Worm (Caenorhabditis elegans) whole organism, L4 larva: ENCODE data around the gene agt-2.

ENCODE experiments used
- F26F4.8 ChIP-seq: fragments of 200-800 bp; sonication (Bioruptor generic); conservative IDR thresholded peaks from 2 replicates; pipeline ENCODE4 v1.3.6; 2022; ENCODE audit warnings: missing genetic modification characterization, missing compliant biosample characterization
- F44E2.7 ChIP-seq: fragments of 200-800 bp; sonication (Bioruptor generic); IDR thresholded peaks from 2 replicates; pipeline ENCODE4 v2.1.2; 2022; ENCODE audit warnings: missing genetic modification characterization, missing compliant biosample characterization
- F49E8.2 ChIP-seq: sonication (generic microtip); optimal IDR thresholded peaks from 2 replicates; lab custom pipeline; 2016; ENCODE audit warnings: missing compliant biosample characterization, mild to moderate bottlenecking, missing genetic modification characterization, borderline replicate concordance
- T20F7.1 ChIP-seq: fragments of 200-800 bp; sonication (Bioruptor generic); optimal IDR thresholded peaks from 2 replicates; lab custom pipeline; 2018; ENCODE audit warnings: mild to moderate bottlenecking, missing genetic modification characterization, missing compliant biosample characterization
- T26A8.4 ChIP-seq: fragments of 200-800 bp; sonication (Bioruptor generic); IDR thresholded peaks from 2 replicates; pipeline ENCODE4 v1.3.6; 2022; ENCODE audit warnings: missing genetic modification characterization, missing compliant biosample characterization
- Y105C5A.15 ChIP-seq: fragments of 200-800 bp; sonication (Bioruptor generic); IDR thresholded peaks from 2 replicates; pipeline ENCODE4 v1.3.6; 2022; ENCODE audit warnings: missing genetic modification characterization, missing compliant biosample characterization
- Y48G9A.11 ChIP-seq: fragments of 200-800 bp; sonication (Bioruptor generic); IDR thresholded peaks from 2 replicates; pipeline ENCODE4 v1.3.6; 2022; ENCODE audit warnings: missing genetic modification reagents, missing genetic modification characterization, missing compliant biosample characterization
- Y75B8A.6 ChIP-seq: fragments of 200-800 bp; sonication (Bioruptor generic); IDR thresholded peaks from 2 replicates; pipeline ENCODE4 v1.3.6; 2022; ENCODE audit warnings: missing genetic modification reagents, missing genetic modification characterization, missing compliant biosample characterization
- aha-1 ChIP-seq: fragments of 150-350 bp; peaks from one replicate; lab custom pipeline; 2014; ENCODE audit warnings: missing biosample characterization, missing genetic modification characterization
- aly-2 ChIP-seq: sonication (generic microtip); optimal IDR thresholded peaks from 2 replicates; lab custom pipeline; 2018; ENCODE audit warnings: missing biosample characterization, missing genetic modification characterization
- arid-1 ChIP-seq: fragments of 200-800 bp; sonication (Bioruptor generic); conservative IDR thresholded peaks from 2 replicates; pipeline ENCODE4 v1.3.6; 2022; ENCODE audit warnings: missing genetic modification reagents, missing genetic modification characterization, missing compliant biosample characterization
- ceh-20 ChIP-seq: fragments of 200-800 bp; sonication (Bioruptor generic); IDR thresholded peaks from 2 replicates; pipeline ENCODE4 v1.3.6; 2022; ENCODE audit warnings: missing genetic modification reagents, missing genetic modification characterization, missing compliant biosample characterization
- ceh-28 ChIP-seq: fragments of 150-350 bp; optimal IDR thresholded peaks from 2 replicates; lab custom pipeline; 2014; ENCODE audit warnings: missing biosample characterization, missing genetic modification reagents, missing genetic modification characterization
- ceh-82 ChIP-seq: sonication (generic microtip); optimal IDR thresholded peaks from 2 replicates; lab custom pipeline; 2017; ENCODE audit warnings: missing biosample characterization, missing genetic modification characterization
- daf-16 ChIP-seq, 3 experiments: sonication (generic microtip); optimal IDR thresholded peaks; 2 replicates each; lab custom pipeline; 2016 to 2017; ENCODE audit warnings: missing genetic modification characterization in 3 of 3, missing genetic modification reagents in 3 of 3, mild to moderate bottlenecking in 2 of 3, missing compliant biosample characterization in 2 of 3, missing biosample characterization in 1 of 3, moderate library complexity in 1 of 3
- dpl-1 ChIP-seq: fragments of 150-350 bp; optimal IDR thresholded peaks from 2 replicates; lab custom pipeline; 2014; ENCODE audit warnings: missing biosample characterization, missing genetic modification reagents, missing genetic modification characterization
- duxl-1 ChIP-seq: sonication (generic microtip); optimal IDR thresholded peaks from 2 replicates; lab custom pipeline; 2016; ENCODE audit warnings: mild to moderate bottlenecking, missing genetic modification characterization, moderate library complexity, missing compliant biosample characterization; ENCODE audit not compliant: poor library complexity
- dve-1 ChIP-seq: sonication (generic microtip); optimal IDR thresholded peaks from 2 replicates; lab custom pipeline; 2017; ENCODE audit warnings: antibody characterized with exemption, mild to moderate bottlenecking, missing genetic modification characterization, missing compliant biosample characterization; ENCODE audit not compliant: insufficient read depth
- fkh-10 ChIP-seq: fragments of 150-350 bp; optimal IDR thresholded peaks from 2 replicates; lab custom pipeline; 2014; ENCODE audit warnings: missing biosample characterization, missing genetic modification reagents, missing genetic modification characterization
- hmg-1.1 ChIP-seq: fragments of 200-800 bp; sonication (Bioruptor generic); IDR thresholded peaks from 2 replicates; pipeline ENCODE4 v1.3.6; 2022; ENCODE audit warnings: missing genetic modification reagents, missing genetic modification characterization, missing compliant biosample characterization
- lin-15B ChIP-seq: fragments of 150-350 bp; sonication (generic microtip); optimal IDR thresholded peaks from 3 replicates; lab custom pipeline; 2014; ENCODE audit warnings: missing biosample characterization, missing genetic modification characterization
- lin-38 ChIP-seq: fragments of 200-800 bp; sonication (Bioruptor generic); IDR thresholded peaks from 2 replicates; pipeline ENCODE4 v1.3.6; 2022; ENCODE audit warnings: missing genetic modification reagents, missing genetic modification characterization, missing compliant biosample characterization
- lsy-2 ChIP-seq, 2 experiments: fragments of 150-350 bp in 1 of 2; sonication (generic microtip) in 1 of 2; optimal IDR thresholded peaks; 2 replicates each; lab custom pipeline; 2014 to 2017; ENCODE audit warnings: missing biosample characterization in 2 of 2, missing genetic modification characterization in 2 of 2
- mes-2 ChIP-seq: sonication (generic microtip); optimal IDR thresholded peaks from 2 replicates; lab custom pipeline; 2016; ENCODE audit warnings: missing genotype, mild to moderate bottlenecking, missing genetic modification characterization, missing compliant biosample characterization; ENCODE audit not compliant: poor library complexity, severe bottlenecking
- mxl-2 ChIP-seq: fragments of 200-800 bp; sonication (Bioruptor generic); conservative IDR thresholded peaks from 2 replicates; pipeline ENCODE4 v1.3.6; 2022; ENCODE audit warnings: missing genetic modification reagents, missing genetic modification characterization, missing compliant biosample characterization
- nhr-102 ChIP-seq: sonication (generic microtip); optimal IDR thresholded peaks from 2 replicates; lab custom pipeline; 2016; ENCODE audit warnings: mild to moderate bottlenecking, missing genetic modification characterization, moderate library complexity, missing compliant biosample characterization
- nhr-111 ChIP-seq: fragments of 200-800 bp; sonication (Bioruptor generic); optimal IDR thresholded peaks from 2 replicates; lab custom pipeline; 2018; ENCODE audit warnings: mild to moderate bottlenecking, missing genetic modification characterization, missing compliant biosample characterization
- nhr-237 ChIP-seq: sonication (generic microtip); optimal IDR thresholded peaks from 2 replicates; lab custom pipeline; 2017; ENCODE audit warnings: missing biosample characterization, missing genetic modification characterization
- nhr-25 ChIP-seq: sonication (generic microtip); optimal IDR thresholded peaks from 2 replicates; lab custom pipeline; 2017; ENCODE audit warnings: missing genetic modification characterization, mild to moderate bottlenecking, missing compliant biosample characterization, antibody characterized with exemption, moderate library complexity, borderline replicate concordance; ENCODE audit not compliant: insufficient read depth
- nhr-41 ChIP-seq: fragments of 200-800 bp; sonication (Bioruptor generic); IDR thresholded peaks from 2 replicates; pipeline ENCODE4 v1.3.6; 2022; ENCODE audit warnings: missing genetic modification reagents, missing genetic modification characterization, missing compliant biosample characterization
- nhr-6 ChIP-seq: fragments of 150-350 bp; optimal IDR thresholded peaks from 2 replicates; lab custom pipeline; 2014; ENCODE audit warnings: missing biosample characterization, missing genetic modification characterization
- nhr-77 ChIP-seq: fragments of 150-350 bp; optimal IDR thresholded peaks from 2 replicates; lab custom pipeline; 2014; ENCODE audit warnings: missing biosample characterization, missing genetic modification characterization
- skn-1 ChIP-seq: fragments of 150-350 bp; optimal IDR thresholded peaks from 2 replicates; lab custom pipeline; 2014; ENCODE audit warnings: missing biosample characterization, missing genetic modification characterization
- snpc-4 ChIP-seq: fragments of 150-350 bp; optimal IDR thresholded peaks from 2 replicates; lab custom pipeline; 2014; ENCODE audit warnings: missing biosample characterization, missing genetic modification characterization
- tag-97 ChIP-seq: fragments of 200-800 bp; sonication (Bioruptor generic); IDR thresholded peaks from 2 replicates; pipeline ENCODE4 v1.3.6; 2022; ENCODE audit warnings: missing genetic modification characterization, missing compliant biosample characterization
- unc-130 ChIP-seq: sonication (generic microtip); optimal IDR thresholded peaks from 2 replicates; lab custom pipeline; 2016; ENCODE audit warnings: missing genetic modification reagents, missing genetic modification characterization, missing compliant biosample characterization
- unc-62 ChIP-seq, 3 experiments: fragments of 150-350 bp in 1 of 3; sonication (generic microtip); optimal IDR thresholded peaks in 2 of 3; peaks in 1 of 3; 1 replicate in 1 of 3; 2 replicates in 2 of 3; lab custom pipeline; 2014 to 2017; ENCODE audit warnings: missing biosample characterization in 3 of 3, missing genetic modification characterization in 3 of 3, missing genetic modification reagents in 3 of 3, missing genotype in 1 of 3
- zfp-2 ChIP-seq: sonication (generic microtip); optimal IDR thresholded peaks from 2 replicates; lab custom pipeline; 2016; ENCODE audit warnings: mild to moderate bottlenecking, missing genetic modification characterization, missing compliant biosample characterization
- zip-11 ChIP-seq: fragments of 200-800 bp; sonication (Bioruptor generic); IDR thresholded peaks from 2 replicates; pipeline ENCODE4 v1.3.6; 2022; ENCODE audit warnings: missing genetic modification characterization, missing compliant biosample characterization

The agt-2 gene

DNA sequence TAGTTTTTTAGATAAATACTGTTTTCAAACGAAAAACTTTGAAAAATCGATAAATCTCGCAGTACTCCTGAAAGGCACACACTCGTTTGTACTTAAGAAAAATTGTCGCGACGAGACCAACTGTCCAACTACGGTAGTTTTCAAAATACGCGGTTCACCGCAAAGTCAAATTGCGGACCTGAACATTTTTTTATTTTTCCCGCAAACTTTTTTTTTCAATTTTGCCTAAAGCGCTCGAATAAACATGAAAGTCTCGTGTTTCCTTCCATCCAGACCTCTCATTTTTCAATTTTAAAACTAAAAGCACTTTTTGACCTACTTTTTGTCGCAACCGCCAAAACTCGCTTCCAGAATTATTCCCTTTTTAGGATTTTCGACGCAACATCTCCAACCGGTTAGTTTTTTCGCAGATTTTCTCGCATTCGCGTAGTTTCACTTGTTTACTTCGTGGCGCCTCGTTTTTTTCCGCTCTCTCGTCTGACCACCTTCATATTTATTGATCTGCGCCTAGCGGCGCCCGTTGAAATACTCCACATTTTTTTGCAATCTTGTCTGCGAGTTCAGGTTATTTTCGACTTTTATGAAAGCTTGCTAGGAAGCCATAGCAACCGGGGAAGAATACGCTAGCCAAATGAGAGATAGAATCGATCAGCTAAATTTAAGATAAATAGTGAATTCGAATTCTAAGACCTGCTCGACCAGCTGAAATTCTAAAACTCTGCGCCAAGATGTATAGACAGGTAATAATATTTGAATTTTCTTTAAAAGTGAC lies 4.0 kb upstream of the agt-2 start, which contains the start of gene prdx-2:
TSS of gene prdx-2 (plus strand) at position 729 of the 772 bp plus-strand sequence.
- TF ChIP-seq aha-1 (tag; lab: Kevin White, UChicago) (peak; percentile 22), unc-130 (GFP tag; lab: Kevin White, UChicago) (peak; percentile 56), hmg-1.1 (0 out of 2 replicates have a peak, but pooled peaks have one; percentile 30), Y48G9A.11 (peak; percentile 58; the same call in 1 of the 2 replicates), lsy-2 (tag; optimal IDR thresholded peaks at IDR 0.05; lab: Kevin White, UChicago) (peak in 1 of 2 experiments; percentile 45), daf-16 (GFP tag; optimal IDR thresholded peaks at IDR 0.05; lab: Kevin White, UChicago) (no peak), daf-16 (tag; optimal IDR thresholded peaks at IDR 0.05; lab: Kevin White, UChicago) (peak; percentile 32), T20F7.1 (GFP tag; lab: Kevin White, UChicago) (no peak), unc-62 (GFP tag; optimal IDR thresholded peaks at IDR 0.05 in 1 of 2; lab: Kevin White, UChicago) (peak in 1 of 2 experiments; percentile 98), unc-62 (tag; optimal IDR thresholded peaks at IDR 0.05; lab: Kevin White, UChicago) (no peak), F44E2.7 (no peak), aly-2 (tag; lab: Kevin White, UChicago) (no peak), F49E8.2 (tag; lab: Kevin White, UChicago) (peak; percentile 18), lin-38 (peak; percentile 58; the same call in 1 of the 2 replicates)

ce11 chrII:5374967-5375366 lies 1.3 kb upstream of the agt-2 start, which contains the start of gene algn-2:
Gene algn-2 (plus strand): TSS chrII:5375267.
- TF ChIP-seq nhr-111 (GFP tag; lab: Kevin White, UChicago) (no peak), ceh-82 (tag; lab: Kevin White, UChicago) (no peak), T20F7.1 (GFP tag; lab: Kevin White, UChicago) (no peak), nhr-102 (tag; lab: Kevin White, UChicago) (no peak), mes-2 (no peak), dve-1 (no peak), Y75B8A.6 (GFP tag; lab: Robert Waterston, UW) (no peak), skn-1 (no peak), duxl-1 (tag; lab: Kevin White, UChicago) (no peak), F26F4.8 (no peak), aly-2 (tag; lab: Kevin White, UChicago) (no peak), ceh-20 (GFP tag; lab: Robert Waterston, UW) (no peak), zfp-2 (tag; lab: Kevin White, UChicago) (no peak), ceh-28 (no peak), nhr-25 (tag; lab: Kevin White, UChicago) (no peak), zip-11 (GFP tag; lab: Robert Waterston, UW) (no peak), nhr-41 (GFP tag; lab: Robert Waterston, UW) (no peak), snpc-4 (tag; lab: Kevin White, UChicago) (no peak)

- peak; percentile 3 for TF ChIP-seq aha-1 (tag; lab: Kevin White, UChicago)
- TF ChIP-seq nhr-77 (tag; lab: Kevin White, UChicago) = no peak
- TF ChIP-seq, all 104 proteins: peak for 1
These were observed 3.0 kb downstream of the agt-2 start, which contains the start of gene F09E5.12 for ce11 chrII:5370641-5371040. Gene F09E5.12 (minus strand): TSS chrII:5370741.

DNA sequence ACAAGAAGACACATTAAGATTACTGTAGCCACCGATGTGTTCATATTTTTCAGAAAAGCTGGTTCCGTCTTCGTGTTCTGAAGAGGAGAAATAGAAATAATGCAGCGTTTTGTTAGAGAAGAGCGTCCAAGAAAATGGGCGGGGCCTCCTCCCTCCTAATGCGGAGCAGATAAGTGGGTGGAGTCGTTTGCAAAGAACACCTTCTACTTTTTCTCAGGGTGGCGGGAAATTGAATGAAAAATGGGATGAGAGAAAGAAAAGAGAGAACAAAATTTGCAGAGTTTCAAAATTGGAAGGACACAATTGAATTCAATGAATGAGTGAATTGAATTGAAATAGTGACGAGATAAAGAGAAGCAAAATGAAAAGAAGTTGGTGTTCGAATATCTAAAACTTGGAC lies 8.0 kb downstream of the agt-2 start, which contains the start of gene F09E5.16:
TSS of gene F09E5.16 (minus strand) at position 101 of the 400 bp plus-strand sequence.
- TF ChIP-seq lin-15B (tag; lab: Kevin White, UChicago) (no peak), mxl-2 (GFP tag; lab: Robert Waterston, UW) (no peak), tag-97 (no peak), dpl-1 (GFP tag; lab: Kevin White, UChicago) (no peak), fkh-10 (no peak), nhr-237 (tag; lab: Kevin White, UChicago) (no peak), dve-1 (no peak), nhr-6 (tag; lab: Kevin White, UChicago) (no peak), arid-1 (GFP tag; lab: Robert Waterston, UW) (no peak), T26A8.4 (no peak), Y105C5A.15 (GFP tag; lab: Robert Waterston, UW) (no peak)
